Worm (Caenorhabditis elegans): ENCODE results near the gene F26G1.15.

F26G1.15 gene

DNA sequence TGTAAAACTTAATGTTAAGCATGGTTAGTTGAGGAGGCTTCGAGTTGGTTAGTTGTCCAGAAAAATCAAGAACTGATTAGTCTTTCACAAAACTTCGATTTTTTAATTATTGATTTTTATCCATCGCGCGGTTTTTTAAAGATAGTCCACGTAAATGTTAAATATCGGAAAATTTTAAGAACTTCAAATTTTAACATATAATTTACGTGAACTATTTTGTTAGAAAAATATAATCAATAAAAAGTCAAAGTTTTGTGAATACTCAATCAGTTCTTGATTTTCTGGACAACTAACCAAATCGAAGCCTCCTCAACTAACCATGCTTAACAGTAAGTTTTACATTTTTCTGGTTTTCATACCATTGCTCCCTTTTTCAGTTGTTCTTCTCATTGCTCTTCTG is 44.7 kb downstream of the F26G1.15 start, which contains the start of the genes C33F10.11 and C33F10.1:
Gene C33F10.11 (minus strand): TSS at position 101 of the 400 bp plus-strand sequence.
Gene C33F10.1 (plus strand): TSS at position 263 of the 400 bp plus-strand sequence.
- TF ChIP-seq lir-3 (tag; optimal IDR thresholded peaks at IDR 0.05; ENCODE audit: poor library complexity) (no peak), mef-2 (tag; optimal IDR thresholded peaks at IDR 0.05) (no peak)

DNA sequence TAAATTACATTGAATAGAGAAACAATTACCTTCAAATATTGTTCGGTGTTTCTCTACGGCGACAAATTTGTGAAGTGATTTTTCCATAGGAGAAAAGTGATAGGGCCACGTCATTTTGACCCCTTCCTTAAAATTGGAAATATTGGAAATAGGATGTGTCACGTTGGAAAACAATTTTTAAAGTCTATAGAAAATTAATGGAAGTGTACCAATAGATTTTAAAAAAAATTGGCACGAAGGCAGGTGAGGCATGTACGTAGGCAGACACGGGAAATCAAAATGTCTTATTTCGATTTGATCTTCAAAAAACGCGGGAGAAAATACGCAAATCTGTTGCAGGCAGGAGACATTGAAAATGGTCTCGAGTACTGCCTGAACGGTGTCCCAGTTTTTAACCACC is 47.6 kb downstream of the F26G1.15 start, which contains the start of gene C33F10.12:
Gene C33F10.12 (minus strand): TSS at position 101 of the 400 bp plus-strand sequence.
- TF ChIP-seq unc-130 (tag; optimal IDR thresholded peaks at IDR 0.05): no peak
- no peak for TF ChIP-seq ceh-90 (tag; optimal IDR thresholded peaks at IDR 0.05)
- TF ChIP-seq nhr-76 (tag; optimal IDR thresholded peaks at IDR 0.05): no peak
- no peak for TF ChIP-seq swsn-7 (tag; optimal IDR thresholded peaks at IDR 0.05)
- no peak for TF ChIP-seq lin-39 (tag; optimal IDR thresholded peaks at IDR 0.05)
- no peak for TF ChIP-seq ztf-11 (tag; optimal IDR thresholded peaks at IDR 0.05)
- TF ChIP-seq nhr-85 (tag): no peak
- no peak for TF ChIP-seq ceh-63 (GFP tag; optimal IDR thresholded peaks at IDR 0.05)
- no peak for TF ChIP-seq nhr-237 (tag; optimal IDR thresholded peaks at IDR 0.05)
- no peak for TF ChIP-seq nhr-47 (tag; optimal IDR thresholded peaks at IDR 0.05)
- TF ChIP-seq nhr-20 (tag; optimal IDR thresholded peaks at IDR 0.05): no peak
- no peak for TF ChIP-seq pag-3 (tag; optimal IDR thresholded peaks at IDR 0.05; ENCODE audit: borderline replicate concordance, insufficient read depth)
- no peak for TF ChIP-seq blmp-1 (tag; optimal IDR thresholded peaks at IDR 0.05)
- no peak for TF ChIP-seq lin-13 (GFP tag; optimal IDR thresholded peaks at IDR 0.05)
- TF ChIP-seq mdl-1 (tag; optimal IDR thresholded peaks at IDR 0.05): no peak
- TF ChIP-seq Y116A8C.19 (tag; optimal IDR thresholded peaks at IDR 0.05; ENCODE audit: borderline replicate concordance): no peak
- TF ChIP-seq C04F5.9 (tag; optimal IDR thresholded peaks at IDR 0.05): no peak

All from whole organism, L1 larva.